Worm (Caenorhabditis elegans) whole organism, L2 larva: ENCODE results near the gene toe-2.

Source experiments
- C34F6.9 ChIP-seq: fragments of 150-350 bp; optimal IDR thresholded peaks from 2 replicates; lab custom pipeline; 2014; ENCODE audit warnings: missing biosample characterization, missing genetic modification characterization
- F13H6.1 ChIP-seq: sonication (generic microtip); optimal IDR thresholded peaks from 2 replicates; lab custom pipeline; 2016; ENCODE audit warnings: missing genetic modification characterization, missing compliant biosample characterization
- R02D3.7 ChIP-seq: fragments of 150-350 bp; optimal IDR thresholded peaks from 2 replicates; lab custom pipeline; 2014; ENCODE audit warnings: missing biosample characterization, missing genetic modification characterization
- Y55F3AM.14 ChIP-seq: fragments of 200-800 bp; sonication (Bioruptor generic); optimal IDR thresholded peaks from 2 replicates; lab custom pipeline; 2018; ENCODE audit warnings: mild to moderate bottlenecking, missing genetic modification characterization, missing compliant biosample characterization
- ZK546.5 ChIP-seq: sonication (generic microtip); optimal IDR thresholded peaks from 2 replicates; lab custom pipeline; 2017; ENCODE audit warnings: missing biosample characterization, missing genetic modification characterization
- alr-1 ChIP-seq: fragments of 150-350 bp; optimal IDR thresholded peaks from 2 replicates; lab custom pipeline; 2014; ENCODE audit warnings: missing biosample characterization, missing genetic modification characterization
- aly-2 ChIP-seq: fragments of 150-350 bp; optimal IDR thresholded peaks from 2 replicates; lab custom pipeline; 2014; ENCODE audit warnings: missing biosample characterization, missing genetic modification characterization
- ama-1 ChIP-seq: fragments of 150-350 bp; optimal IDR thresholded peaks from 2 replicates; lab custom pipeline; 2018; ENCODE audit warnings: inconsistent platforms
- blmp-1 ChIP-seq: sonication (generic microtip); optimal IDR thresholded peaks from 2 replicates; lab custom pipeline; 2017; ENCODE audit warnings: missing genetic modification characterization, mild to moderate bottlenecking, missing compliant biosample characterization, antibody characterized with exemption, moderate library complexity; ENCODE audit not compliant: insufficient read depth
- ceh-16 ChIP-seq: fragments of 150-350 bp; optimal IDR thresholded peaks from 2 replicates; lab custom pipeline; 2014; ENCODE audit warnings: missing biosample characterization, missing genetic modification characterization
- ceh-82 ChIP-seq: fragments of 150-350 bp; optimal IDR thresholded peaks from 2 replicates; lab custom pipeline; 2014; ENCODE audit warnings: missing biosample characterization, missing genetic modification characterization
- crh-2 ChIP-seq: sonication (generic microtip); optimal IDR thresholded peaks from 2 replicates; lab custom pipeline; 2017; ENCODE audit warnings: missing biosample characterization, missing genetic modification characterization
- egl-27 ChIP-seq: sonication (generic microtip); optimal IDR thresholded peaks from 3 replicates; lab custom pipeline; 2017; ENCODE audit warnings: missing biosample characterization, missing genetic modification reagents, missing genetic modification characterization
- elt-1 ChIP-seq: fragments of 150-350 bp; optimal IDR thresholded peaks from 2 replicates; lab custom pipeline; 2014; ENCODE audit warnings: missing biosample characterization, missing genetic modification characterization
- fos-1 ChIP-seq: fragments of 150-350 bp; optimal IDR thresholded peaks from 2 replicates; lab custom pipeline; 2014; ENCODE audit warnings: missing biosample characterization, missing genetic modification characterization
- gmeb-1 ChIP-seq: fragments of 150-350 bp; optimal IDR thresholded peaks from 2 replicates; lab custom pipeline; 2014; ENCODE audit warnings: missing biosample characterization, missing genetic modification characterization
- lin-11 ChIP-seq: fragments of 150-350 bp; sonication (generic microtip); optimal IDR thresholded peaks from 2 replicates; lab custom pipeline; 2014; ENCODE audit warnings: missing biosample characterization, missing genetic modification characterization, inconsistent platforms, mixed read lengths
- lin-13 ChIP-seq: fragments of 150-350 bp; optimal IDR thresholded peaks from 2 replicates; lab custom pipeline; 2014; ENCODE audit warnings: missing biosample characterization, missing genetic modification reagents, missing genetic modification characterization
- lin-39 ChIP-seq: fragments of 150-350 bp; optimal IDR thresholded peaks from 2 replicates; lab custom pipeline; 2014; ENCODE audit warnings: missing biosample characterization, missing genetic modification reagents, missing genetic modification characterization
- lsy-2 ChIP-seq, 2 experiments: fragments of 150-350 bp in 1 of 2; sonication (generic microtip) in 1 of 2; optimal IDR thresholded peaks; 2 replicates each; lab custom pipeline; 2014 to 2017; ENCODE audit warnings: missing biosample characterization in 2 of 2, missing genetic modification characterization in 2 of 2
- mab-5 ChIP-seq: fragments of 150-350 bp; optimal IDR thresholded peaks from 2 replicates; lab custom pipeline; 2014; ENCODE audit warnings: missing biosample characterization, missing genetic modification characterization
- mdl-1 ChIP-seq, 2 experiments: fragments of 150-350 bp in 1 of 2; sonication (generic microtip) in 1 of 2; optimal IDR thresholded peaks; 2 replicates each; lab custom pipeline; 2017; ENCODE audit warnings: missing biosample characterization in 2 of 2, missing genetic modification characterization in 2 of 2
- nhr-10 ChIP-seq: sonication (generic microtip); optimal IDR thresholded peaks from 2 replicates; lab custom pipeline; 2017; ENCODE audit warnings: missing biosample characterization, missing genetic modification characterization
- nhr-11 ChIP-seq: fragments of 150-350 bp; optimal IDR thresholded peaks from 2 replicates; lab custom pipeline; 2014; ENCODE audit warnings: missing biosample characterization, missing genetic modification characterization
- nhr-12 ChIP-seq: fragments of 150-350 bp; optimal IDR thresholded peaks from 2 replicates; lab custom pipeline; 2014; ENCODE audit warnings: missing biosample characterization, missing genetic modification characterization
- nhr-129 ChIP-seq: fragments of 150-350 bp; optimal IDR thresholded peaks from 2 replicates; lab custom pipeline; 2014; ENCODE audit warnings: missing biosample characterization, missing genetic modification characterization
- nhr-21 ChIP-seq: fragments of 150-350 bp; optimal IDR thresholded peaks from 2 replicates; lab custom pipeline; 2014; ENCODE audit warnings: missing biosample characterization, missing genetic modification characterization
- nhr-23 ChIP-seq: fragments of 150-350 bp; optimal IDR thresholded peaks from 2 replicates; lab custom pipeline; 2014; ENCODE audit warnings: missing biosample characterization, missing genetic modification reagents, missing genetic modification characterization
- nhr-237 ChIP-seq: fragments of 150-350 bp; optimal IDR thresholded peaks from 2 replicates; lab custom pipeline; 2014; ENCODE audit warnings: missing biosample characterization, missing genetic modification characterization
- nhr-25 ChIP-seq: fragments of 150-350 bp; sonication (generic microtip); optimal IDR thresholded peaks from 3 replicates; lab custom pipeline; 2014; ENCODE audit warnings: missing biosample characterization, missing genetic modification characterization
- nhr-6 ChIP-seq: fragments of 150-350 bp; optimal IDR thresholded peaks from 2 replicates; lab custom pipeline; 2014; ENCODE audit warnings: missing biosample characterization, missing genetic modification characterization
- nhr-77 ChIP-seq: fragments of 150-350 bp; optimal IDR thresholded peaks from 2 replicates; lab custom pipeline; 2014; ENCODE audit warnings: missing biosample characterization, missing genetic modification characterization
- peb-1 ChIP-seq: fragments of 150-350 bp; optimal IDR thresholded peaks from 2 replicates; lab custom pipeline; 2014; ENCODE audit warnings: missing biosample characterization, missing genetic modification characterization
- skn-1 ChIP-seq: sonication (generic microtip); optimal IDR thresholded peaks from 2 replicates; lab custom pipeline; 2017; ENCODE audit warnings: missing biosample characterization, missing genetic modification characterization
- sma-3 ChIP-seq: sonication (generic microtip); optimal IDR thresholded peaks from 2 replicates; lab custom pipeline; 2016; ENCODE audit warnings: missing genetic modification reagents, missing genetic modification characterization, missing compliant biosample characterization
- sma-9 ChIP-seq, 2 experiments: fragments of 150-350 bp in 1 of 2; sonication (generic microtip) in 1 of 2; optimal IDR thresholded peaks; 2 replicates each; lab custom pipeline; 2014 to 2016; ENCODE audit warnings: missing genetic modification characterization in 2 of 2, mild to moderate bottlenecking in 1 of 2, missing biosample characterization in 1 of 2, missing compliant biosample characterization in 1 of 2, missing genetic modification reagents in 1 of 2, moderate library complexity in 1 of 2
- snpc-4 ChIP-seq: fragments of 150-350 bp; optimal IDR thresholded peaks from 2 replicates; lab custom pipeline; 2014; ENCODE audit warnings: missing biosample characterization, missing genetic modification characterization
- unc-39 ChIP-seq: fragments of 150-350 bp; optimal IDR thresholded peaks from 2 replicates; lab custom pipeline; 2014; ENCODE audit warnings: missing biosample characterization, missing genetic modification characterization
- unc-55 ChIP-seq: fragments of 150-350 bp; sonication (generic microtip); optimal IDR thresholded peaks from 3 replicates; lab custom pipeline; 2014; ENCODE audit warnings: missing biosample characterization, missing genetic modification reagents, missing genetic modification characterization
- unc-62 ChIP-seq: fragments of 150-350 bp; optimal IDR thresholded peaks from 2 replicates; lab custom pipeline; 2014; ENCODE audit warnings: missing biosample characterization, missing genetic modification reagents, missing genetic modification characterization
- zag-1 ChIP-seq: fragments of 150-350 bp; optimal IDR thresholded peaks from 2 replicates; lab custom pipeline; 2014; ENCODE audit warnings: missing biosample characterization, missing genetic modification characterization
- ztf-1 ChIP-seq: fragments of 200-800 bp; sonication (Bioruptor generic); conservative IDR thresholded peaks from 2 replicates; pipeline ENCODE4 v1.3.6; 2022; ENCODE audit warnings: missing genetic modification characterization, missing compliant biosample characterization
- ztf-4 ChIP-seq: fragments of 150-350 bp; optimal IDR thresholded peaks from 2 replicates; lab custom pipeline; 2014; ENCODE audit warnings: missing biosample characterization, missing genetic modification characterization

toe-2 gene

ce11 chrII:6496496-6496895 lies 24.7 kb downstream of the toe-2 start:
- TF ChIP-seq skn-1 (no peak), ceh-82 (no peak), C34F6.9 (tag; lab: Kevin White, UChicago) (no peak), crh-2 (tag; lab: Kevin White, UChicago) (no peak), ZK546.5 (tag; lab: Kevin White, UChicago) (no peak), unc-39 (tag; lab: Kevin White, UChicago) (no peak), mab-5 (tag; lab: Kevin White, UChicago) (no peak), nhr-6 (tag; lab: Kevin White, UChicago) (no peak), mdl-1 (tag; optimal IDR thresholded peaks at IDR 0.05; lab: Kevin White, UChicago) (no peak), aly-2 (tag; lab: Kevin White, UChicago) (no peak), elt-1 (tag; lab: Kevin White, UChicago) (no peak), lsy-2 (tag; optimal IDR thresholded peaks at IDR 0.05; lab: Kevin White, UChicago) (no peak), alr-1 (tag; lab: Kevin White, UChicago) (no peak), ztf-1 (GFP tag; lab: Robert Waterston, UW) (no peak)
- TF ChIP-seq, all 48 proteins: peak for 0

- TF ChIP-seq egl-27 (tag; lab: Kevin White, UChicago) (no peak), nhr-11 (tag; lab: Kevin White, UChicago) (no peak), R02D3.7 (no peak), lin-11 (tag; lab: Kevin White, UChicago) (no peak), nhr-77 (tag; lab: Kevin White, UChicago) (no peak), lin-39 (tag; lab: Kevin White, UChicago) (no peak), sma-9 (GFP tag; optimal IDR thresholded peaks at IDR 0.05; lab: Kevin White, UChicago) (no peak), sma-9 (tag; optimal IDR thresholded peaks at IDR 0.05; lab: Kevin White, UChicago) (no peak), ztf-4 (no peak), ZK546.5 (tag; lab: Kevin White, UChicago) (no peak), nhr-21 (tag; lab: Kevin White, UChicago) (no peak), unc-55 (GFP tag; lab: Kevin White, UChicago) (no peak), nhr-25 (tag; lab: Kevin White, UChicago) (no peak), alr-1 (tag; lab: Kevin White, UChicago) (no peak), sma-3 (no peak), peb-1 (tag; lab: Kevin White, UChicago) (no peak), unc-62 (no peak)
These were observed 27.4 kb downstream of the toe-2 start for ce11 chrII:6493709-6494326.

ce11 chrII:6493139-6493538 lies 28.0 kb downstream of the toe-2 start:
- TF ChIP-seq alr-1 (tag; lab: Kevin White, UChicago): no peak
- TF ChIP-seq unc-55 (GFP tag; lab: Kevin White, UChicago): peak; percentile 9

ce11 chrII:6491817-6492452 lies 29.2 kb downstream of the toe-2 start, which contains the start of the genes T28D9.11 and T28D9.1:
TSS of gene T28D9.11 (minus strand) at chrII:6491993.
TSS of gene T28D9.1 (plus strand) at chrII:6492402.
- TF ChIP-seq F13H6.1 (tag; lab: Kevin White, UChicago): peak; percentile 67
- TF ChIP-seq Y55F3AM.14 (GFP tag; lab: Kevin White, UChicago): no peak
- TF ChIP-seq nhr-23 (tag; lab: Kevin White, UChicago): no peak
- no peak for TF ChIP-seq blmp-1 (tag; lab: Kevin White, UChicago)
- TF ChIP-seq gmeb-1: no peak
- TF ChIP-seq R02D3.7: no peak
- no peak for TF ChIP-seq skn-1
- no peak for TF ChIP-seq peb-1 (tag; lab: Kevin White, UChicago)
- no peak for TF ChIP-seq nhr-237 (tag; lab: Kevin White, UChicago)
- TF ChIP-seq nhr-11 (tag; lab: Kevin White, UChicago): no peak
- peak; percentile 23 for TF ChIP-seq ama-1 (lab: Kevin White, UChicago)
- TF ChIP-seq unc-62: no peak
- TF ChIP-seq sma-9 (GFP tag; optimal IDR thresholded peaks at IDR 0.05; lab: Kevin White, UChicago): peak; percentile 7
- no peak for TF ChIP-seq sma-9 (tag; optimal IDR thresholded peaks at IDR 0.05; lab: Kevin White, UChicago)
- TF ChIP-seq nhr-129 (tag; lab: Kevin White, UChicago): peak; percentile 82
- TF ChIP-seq snpc-4 (tag; lab: Kevin White, UChicago): peak; percentile 94
- TF ChIP-seq ceh-16: peak; percentile 5
- no peak for TF ChIP-seq nhr-6 (tag; lab: Kevin White, UChicago)
- TF ChIP-seq egl-27 (tag; lab: Kevin White, UChicago): peak; percentile 9
- TF ChIP-seq mdl-1 (tag; optimal IDR thresholded peaks at IDR 0.05; lab: Kevin White, UChicago): peak; percentile 9 to 41
- no peak for TF ChIP-seq nhr-12
- peak; percentile 40 for TF ChIP-seq zag-1 (tag; lab: Kevin White, UChicago)
- TF ChIP-seq mab-5 (tag; lab: Kevin White, UChicago): no peak
- TF ChIP-seq lin-11 (tag; lab: Kevin White, UChicago): peak; percentile 60
- no peak for TF ChIP-seq ceh-82
- TF ChIP-seq unc-55 (GFP tag; lab: Kevin White, UChicago): peak; percentile 66
- TF ChIP-seq crh-2 (tag; lab: Kevin White, UChicago): peak; percentile 3
- no peak for TF ChIP-seq alr-1 (tag; lab: Kevin White, UChicago)
- TF ChIP-seq nhr-10 (tag; lab: Kevin White, UChicago): no peak
- peak; percentile 45 for TF ChIP-seq nhr-21 (tag; lab: Kevin White, UChicago)
- TF ChIP-seq fos-1 (tag; lab: Kevin White, UChicago): peak; percentile 34
- TF ChIP-seq lin-13 (GFP tag; lab: Kevin White, UChicago): peak; percentile 19
